Fruit fly (Drosophila melanogaster): Measurements from ENCODE around the gene ru.
A peak's percentile ranks its signal among the peaks of the same experiment; 100 is the strongest.

ru gene

dm6 chr3L:1335428-1335764 lies 35.0 kb upstream of the ru start (continued):
- peak; percentile 40 for TF ChIP-seq Antp (GFP tag; optimal IDR thresholded peaks at IDR 0.05)
- no peak for TF ChIP-seq emc (GFP tag; optimal IDR thresholded peaks at IDR 0.05)
- no peak for TF ChIP-seq CG6254 (GFP tag; optimal IDR thresholded peaks at IDR 0.05)
- no peak for TF ChIP-seq HLH4C (GFP tag; IDR thresholded peaks at IDR 0.05; ENCODE audit: partially characterized antibody)
- TF ChIP-seq inv (GFP tag; IDR thresholded peaks at IDR 0.05; ENCODE audit: partially characterized antibody) = no peak

dm6 chr3L:1335989-1336961 lies 34.2 kb upstream of the ru start:
- TF ChIP-seq CG12769 (tag; optimal IDR thresholded peaks at IDR 0.05) = peak; percentile 52
- no peak for TF ChIP-seq CG13894 (tag; optimal IDR thresholded peaks at IDR 0.05)
- 0 out of 2 replicates have a peak, but pooled peaks have one; percentile 5 for TF ChIP-seq HLH3B (GFP tag; IDR thresholded peaks at IDR 0.05)
- TF ChIP-seq Ets65A (GFP tag) = peak; percentile 77
- no peak for TF ChIP-seq sim (GFP tag; IDR thresholded peaks at IDR 0.05)
- TF ChIP-seq CG3281 (GFP tag; optimal IDR thresholded peaks at IDR 0.05) = peak; percentile 9
- TF ChIP-seq lab (GFP tag; optimal IDR thresholded peaks at IDR 0.05) = peak; percentile 47
- peak; percentile 38 for TF ChIP-seq Meics (GFP tag; optimal IDR thresholded peaks at IDR 0.05)
- peak; percentile 28; the same call in 1 of the 2 replicates for TF ChIP-seq Xrp1 (GFP tag; IDR thresholded peaks at IDR 0.05)
- peak; percentile 15 for TF ChIP-seq grau (tag; optimal IDR thresholded peaks at IDR 0.05)
- peak; percentile 96 for TF ChIP-seq exex (tag; optimal IDR thresholded peaks at IDR 0.05)
- peak; percentile 91 for TF ChIP-seq CG11696 (GFP tag; IDR thresholded peaks at IDR 0.05)
- TF ChIP-seq BtbVII (GFP tag; optimal IDR thresholded peaks at IDR 0.05) = peak; percentile 22
- TF ChIP-seq CG31441 (GFP tag; IDR thresholded peaks at IDR 0.05) = no peak
- peak; percentile 36; the same call in 1 of the 2 replicates for TF ChIP-seq MBD-R2 (GFP tag; IDR thresholded peaks at IDR 0.05)
- peak; percentile 35; the same call in 1 of the 2 replicates for TF ChIP-seq slbo (GFP tag; IDR thresholded peaks at IDR 0.05)
- TF ChIP-seq zfh1 (GFP tag; IDR thresholded peaks at IDR 0.05) = 0 out of 3 replicates have a peak, but pooled peaks have one; percentile 11
- peak; percentile 92 for TF ChIP-seq CG34376 (GFP tag; optimal IDR thresholded peaks at IDR 0.05)
- TF ChIP-seq Opbp (GFP tag; IDR thresholded peaks at IDR 0.05; ENCODE audit: partially characterized antibody) = no peak
- peak; percentile 89 for TF ChIP-seq sd (tag; optimal IDR thresholded peaks at IDR 0.05)
- no peak for TF ChIP-seq wor (GFP tag; IDR thresholded peaks at IDR 0.05)
- TF ChIP-seq CG8290 (GFP tag; optimal IDR thresholded peaks at IDR 0.05) = no peak
- TF ChIP-seq CG8290 (tag; optimal IDR thresholded peaks at IDR 0.05) = no peak
- TF ChIP-seq Bdp1 (GFP tag; optimal IDR thresholded peaks at IDR 0.05) = no peak
- peak; percentile 7 for TF ChIP-seq CG9727 (GFP tag; optimal IDR thresholded peaks at IDR 0.05)
- TF ChIP-seq gro (GFP tag; optimal IDR thresholded peaks at IDR 0.05) = peak; percentile 44
- peak; percentile 41 for TF ChIP-seq CG10543 (GFP tag; optimal IDR thresholded peaks at IDR 0.05)
- TF ChIP-seq GATAe (GFP tag; conservative IDR thresholded peaks at IDR 0.05) = peak; percentile 58; the same call in 1 of the 2 replicates
- TF ChIP-seq CG4617 (GFP tag; optimal IDR thresholded peaks at IDR 0.05; ENCODE audit: borderline replicate concordance) = no peak
- TF ChIP-seq cwo (GFP tag; optimal IDR thresholded peaks at IDR 0.05) = peak; percentile 80
- peak in 1 of 2 experiments; percentile 43 for TF ChIP-seq tll (GFP tag; optimal IDR thresholded peaks at IDR 0.05)
- peak; percentile 12 for TF ChIP-seq CG3995 (GFP tag; optimal IDR thresholded peaks at IDR 0.05)
- peak; percentile 22 for TF ChIP-seq Fer1 (GFP tag; optimal IDR thresholded peaks at IDR 0.05)
- no peak for TF ChIP-seq unc-4 (GFP tag; IDR thresholded peaks at IDR 0.05; ENCODE audit: partially characterized antibody)
- TF ChIP-seq Rfx (GFP tag; IDR thresholded peaks at IDR 0.05) = peak; percentile 55
- TF ChIP-seq CG11093 (GFP tag; IDR thresholded peaks at IDR 0.05) = no peak
- TF ChIP-seq lilli (GFP tag; optimal IDR thresholded peaks at IDR 0.05) = peak; percentile 43
- no peak for TF ChIP-seq inv (GFP tag; IDR thresholded peaks at IDR 0.05; ENCODE audit: partially characterized antibody)
- no peak for TF ChIP-seq CG8924 (tag; optimal IDR thresholded peaks at IDR 0.05)
- TF ChIP-seq seq (GFP tag; IDR thresholded peaks at IDR 0.05) = 0 out of 2 replicates have a peak, but pooled peaks have one; percentile 16
- TF ChIP-seq Atf6 (GFP tag; IDR thresholded peaks at IDR 0.05) = peak; percentile 26; the same call in 1 of the 2 replicates
- TF ChIP-seq Dip2 (GFP tag; IDR thresholded peaks at IDR 0.05) = no peak

Measured in whole organism, embryonic.